Worm (Caenorhabditis elegans) whole organism, L3 larva: Measurements from ENCODE around the gene D1014.5.

Source experiments
- ceh-16 ChIP-seq: sonication (generic microtip); optimal IDR thresholded peaks from 2 replicates; lab custom pipeline; 2017; ENCODE audit warnings: missing biosample characterization, missing genetic modification characterization
- unc-62 ChIP-seq: fragments of 150-350 bp; sonication (generic microtip); optimal IDR thresholded peaks from 4 replicates; lab custom pipeline; 2014; ENCODE audit warnings: missing biosample characterization, missing genetic modification reagents, missing genetic modification characterization

DNA sequence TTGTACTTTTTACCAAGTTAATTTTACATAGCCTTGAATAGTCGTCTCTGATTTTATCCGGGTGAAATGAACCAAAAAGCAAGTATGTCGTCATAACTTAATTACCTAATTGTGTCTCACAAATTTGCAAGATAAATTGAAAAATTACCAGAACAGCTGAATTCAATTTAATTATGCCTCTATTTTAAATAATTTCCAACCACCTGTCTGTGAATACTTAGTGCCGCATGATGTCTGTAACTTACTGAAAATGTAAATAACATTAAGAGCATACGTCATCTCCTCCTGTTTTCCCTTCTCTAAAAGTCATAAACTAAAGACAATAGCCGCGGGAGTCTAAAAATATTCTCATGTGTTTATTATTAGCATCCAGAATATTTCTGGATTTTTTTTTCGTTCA is 46.8 kb downstream of the D1014.5 start:
- no peak for TF ChIP-seq unc-62 (GFP tag; lab: Kevin White, UChicago)
- TF ChIP-seq ceh-16: no peak
